Worm (Caenorhabditis elegans) whole organism, midembryonic: ENCODE data around the gene ppm-2.

Experiments used
- flt-1 ChIP-seq: fragments of 200-800 bp; sonication (Bioruptor generic); IDR thresholded peaks from 2 replicates; pipeline ENCODE4 v1.3.6; 2022; ENCODE audit warnings: missing genetic modification characterization, missing compliant biosample characterization
- ref-1 ChIP-seq: fragments of 200-800 bp; sonication (Bioruptor generic); conservative IDR thresholded peaks from 2 replicates; pipeline ENCODE4 v1.3.6; 2022; ENCODE audit warnings: missing genetic modification reagents, missing genetic modification characterization, missing compliant biosample characterization
- tab-1 ChIP-seq: fragments of 200-800 bp; sonication (Bioruptor generic); IDR thresholded peaks from 2 replicates; pipeline ENCODE4 v1.3.6; 2022; ENCODE audit warnings: missing genetic modification characterization, missing compliant biosample characterization
- ztf-23 ChIP-seq: fragments of 200-800 bp; sonication (Bioruptor generic); IDR thresholded peaks from 2 replicates; pipeline ENCODE4 v1.3.6; 2022; ENCODE audit warnings: missing genetic modification reagents, missing genetic modification characterization, missing compliant biosample characterization
- ztf-29 ChIP-seq: fragments of 200-800 bp; sonication (Bioruptor generic); IDR thresholded peaks from 2 replicates; pipeline ENCODE4 v1.3.6; 2022; ENCODE audit warnings: missing genetic modification reagents, missing genetic modification characterization, missing compliant biosample characterization

DNA sequence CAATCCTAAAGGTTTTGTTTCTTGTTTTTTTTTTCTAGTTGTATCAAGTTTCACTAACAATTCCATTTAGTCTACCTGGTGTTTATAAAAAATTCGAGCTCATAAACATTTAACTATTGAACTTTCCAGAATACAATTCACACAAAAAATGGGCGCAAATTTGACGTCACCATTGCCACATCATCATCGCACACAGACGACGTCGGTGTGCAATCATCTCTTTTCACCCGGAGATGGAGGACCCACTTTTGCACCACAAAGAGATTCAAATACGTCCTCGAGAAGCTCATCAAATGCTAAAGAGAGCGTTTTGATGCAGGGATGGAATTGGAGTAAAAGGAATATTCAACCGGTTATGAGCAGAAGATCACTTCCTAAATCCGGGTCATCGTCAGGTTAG lies 9.1 kb downstream of the ppm-2 start:
- TF ChIP-seq flt-1 (GFP tag; lab: Robert Waterston, UW) (no peak), ztf-23 (GFP tag; lab: Robert Waterston, UW) (no peak), ztf-29 (GFP tag; lab: Robert Waterston, UW) (no peak), tab-1 (no peak), ref-1 (GFP tag; lab: Robert Waterston, UW) (no peak)
